Fruit fly (Drosophila melanogaster): ENCODE measurements around the gene Pus10.

Pus10 gene

dm6 chr2L:166115-167069 is 11.3 kb upstream of the Pus10 start (continued):
- TF ChIP-seq Antp (GFP tag; optimal IDR thresholded peaks at IDR 0.05) = no peak
- TF ChIP-seq CG1603 (tag; optimal IDR thresholded peaks at IDR 0.05) = peak; percentile 54
- peak; percentile 75 for TF ChIP-seq gem (tag; optimal IDR thresholded peaks at IDR 0.05)
- no peak for TF ChIP-seq BEAF-32 (GFP tag; optimal IDR thresholded peaks at IDR 0.05)
- TF ChIP-seq caup (GFP tag; optimal IDR thresholded peaks at IDR 0.05; ENCODE audit: severe bottlenecking) = peak; percentile 92
- TF ChIP-seq gcm2 (GFP tag; optimal IDR thresholded peaks at IDR 0.05) = peak; percentile 68
- TF ChIP-seq TFAM (GFP tag; optimal IDR thresholded peaks at IDR 0.05) = no peak
- TF ChIP-seq Max (GFP tag; optimal IDR thresholded peaks at IDR 0.05) = peak; percentile 62
- TF ChIP-seq pum (GFP tag; optimal IDR thresholded peaks at IDR 0.05) = peak; percentile 21
- TF ChIP-seq fru (optimal IDR thresholded peaks at IDR 0.05) = no peak
- TF ChIP-seq HmgZ (tag; optimal IDR thresholded peaks at IDR 0.05) = peak; percentile 89
- peak; percentile 45 for TF ChIP-seq salm (tag; optimal IDR thresholded peaks at IDR 0.05)
- no peak for TF ChIP-seq Chrac-16 (GFP tag; optimal IDR thresholded peaks at IDR 0.05)
- TF ChIP-seq kni (GFP tag; optimal IDR thresholded peaks at IDR 0.05) = peak; percentile 96
- no peak for TF ChIP-seq cas (GFP tag; IDR thresholded peaks at IDR 0.05)
- TF ChIP-seq lbe (GFP tag; optimal IDR thresholded peaks at IDR 0.05) = peak; percentile 96
- TF ChIP-seq Lpt (GFP tag; optimal IDR thresholded peaks at IDR 0.05) = peak; percentile 27
- peak; percentile 79 for TF ChIP-seq CG15514 (GFP tag; optimal IDR thresholded peaks at IDR 0.05)
- TF ChIP-seq CG3065 (GFP tag; optimal IDR thresholded peaks at IDR 0.05) = peak; percentile 26
- peak; percentile 41 for TF ChIP-seq en (GFP tag; optimal IDR thresholded peaks at IDR 0.05)
- TF ChIP-seq pan (optimal IDR thresholded peaks at IDR 0.05) = no peak
- TF ChIP-seq pan (GFP tag; optimal IDR thresholded peaks at IDR 0.05 in 1 of 2, IDR thresholded peaks at IDR 0.05 in 1 of 2) = no peak
- TF ChIP-seq Vsx1 (GFP tag; optimal IDR thresholded peaks at IDR 0.05) = peak; percentile 84
- no peak for TF ChIP-seq Bgb (GFP tag; IDR thresholded peaks at IDR 0.05; ENCODE audit: partially characterized antibody)
- peak; percentile 49 for TF ChIP-seq HLH54F (GFP tag; optimal IDR thresholded peaks at IDR 0.05)
- peak; percentile 41 for TF ChIP-seq disco-r (GFP tag; optimal IDR thresholded peaks at IDR 0.05)
- peak; percentile 12 for TF ChIP-seq ewg (GFP tag; optimal IDR thresholded peaks at IDR 0.05)
- TF ChIP-seq CG33213 (GFP tag; optimal IDR thresholded peaks at IDR 0.05) = peak; percentile 71
- TF ChIP-seq CG4617 (GFP tag; optimal IDR thresholded peaks at IDR 0.05; ENCODE audit: borderline replicate concordance) = no peak
- TF ChIP-seq dati (GFP tag; IDR thresholded peaks at IDR 0.05) = no peak
- TF ChIP-seq pnt (GFP tag; optimal IDR thresholded peaks at IDR 0.05) = no peak
- TF ChIP-seq YL-1 (GFP tag; optimal IDR thresholded peaks at IDR 0.05) = peak; percentile 76
- no peak for TF ChIP-seq Tbp (GFP tag; optimal IDR thresholded peaks at IDR 0.05)
- no peak for TF ChIP-seq fd96Cb (tag; optimal IDR thresholded peaks at IDR 0.05)
- no peak for TF ChIP-seq eve (GFP tag; optimal IDR thresholded peaks at IDR 0.05)
- no peak for TF ChIP-seq p53 (GFP tag; optimal IDR thresholded peaks at IDR 0.05)
- peak; percentile 68 for TF ChIP-seq unpg (GFP tag; optimal IDR thresholded peaks at IDR 0.05)
- no peak for TF ChIP-seq H2.0 (GFP tag; IDR thresholded peaks at IDR 0.05)
- peak; percentile 74 for TF ChIP-seq eyg (GFP tag; optimal IDR thresholded peaks at IDR 0.05)
- TF ChIP-seq ato (GFP tag; IDR thresholded peaks at IDR 0.05; ENCODE audit: partially characterized antibody) = no peak
- peak; percentile 56 for TF ChIP-seq CG4854 (GFP tag; optimal IDR thresholded peaks at IDR 0.05)
- TF ChIP-seq ATbp (GFP tag; optimal IDR thresholded peaks at IDR 0.05) = peak; percentile 81
- TF ChIP-seq ro (GFP tag; IDR thresholded peaks at IDR 0.05) = no peak
- TF ChIP-seq CG7839 (tag; optimal IDR thresholded peaks at IDR 0.05) = peak; percentile 33
- TF ChIP-seq CG4404 (GFP tag; IDR thresholded peaks at IDR 0.05) = no peak
- TF ChIP-seq CG1233 (GFP tag; optimal IDR thresholded peaks at IDR 0.05) = peak; percentile 78
- peak; percentile 91 for TF ChIP-seq nau (GFP tag; optimal IDR thresholded peaks at IDR 0.05)
- TF ChIP-seq CG10565 (GFP tag; optimal IDR thresholded peaks at IDR 0.05) = no peak
- no peak for TF ChIP-seq h (optimal IDR thresholded peaks at IDR 0.05)

Data from whole organism, embryonic.